Worm (Caenorhabditis elegans) whole organism, midembryonic: Measurements from ENCODE around the gene T12G3.2.

Source experiments
- T22C8.4 ChIP-seq: fragments of 200-800 bp; sonication (Bioruptor generic); IDR thresholded peaks from 2 replicates; pipeline ENCODE4 v1.3.6; 2022; ENCODE audit warnings: missing genetic modification characterization, missing compliant biosample characterization
- cog-1 ChIP-seq: sonication (generic microtip); optimal IDR thresholded peaks from 2 replicates; lab custom pipeline; 2016; ENCODE audit warnings: missing genetic modification characterization, missing compliant biosample characterization
- flt-1 ChIP-seq: fragments of 200-800 bp; sonication (Bioruptor generic); IDR thresholded peaks from 2 replicates; pipeline ENCODE4 v1.3.6; 2022; ENCODE audit warnings: missing genetic modification characterization, missing compliant biosample characterization
- klf-2 ChIP-seq: fragments of 200-800 bp; sonication (Bioruptor generic); conservative IDR thresholded peaks from 2 replicates; pipeline ENCODE4 v1.3.6; 2022; ENCODE audit warnings: missing genetic modification reagents, missing genetic modification characterization, missing compliant biosample characterization
- med-1 ChIP-seq: sonication (generic microtip); optimal IDR thresholded peaks from 2 replicates; lab custom pipeline; 2017; ENCODE audit warnings: missing genetic modification characterization, mild to moderate bottlenecking, missing compliant biosample characterization, antibody characterized with exemption, missing genetic modification reagents; ENCODE audit not compliant: insufficient read depth
- ref-1 ChIP-seq: fragments of 200-800 bp; sonication (Bioruptor generic); conservative IDR thresholded peaks from 2 replicates; pipeline ENCODE4 v1.3.6; 2022; ENCODE audit warnings: missing genetic modification reagents, missing genetic modification characterization, missing compliant biosample characterization
- tab-1 ChIP-seq: fragments of 200-800 bp; sonication (Bioruptor generic); IDR thresholded peaks from 2 replicates; pipeline ENCODE4 v1.3.6; 2022; ENCODE audit warnings: missing genetic modification characterization, missing compliant biosample characterization
- ztf-23 ChIP-seq: fragments of 200-800 bp; sonication (Bioruptor generic); IDR thresholded peaks from 2 replicates; pipeline ENCODE4 v1.3.6; 2022; ENCODE audit warnings: missing genetic modification reagents, missing genetic modification characterization, missing compliant biosample characterization
- ztf-29 ChIP-seq: fragments of 200-800 bp; sonication (Bioruptor generic); IDR thresholded peaks from 2 replicates; pipeline ENCODE4 v1.3.6; 2022; ENCODE audit warnings: missing genetic modification reagents, missing genetic modification characterization, missing compliant biosample characterization

T12G3.2 gene

ce11 chrIV:12046524-12047203, at the start of gene T12G3.2:
T12G3.2 (minus strand) TSS chrIV:12046967.
- TF ChIP-seq klf-2 (GFP tag; lab: Robert Waterston, UW), result no peak
- no peak for TF ChIP-seq T22C8.4 (GFP tag; lab: Robert Waterston, UW)
- TF ChIP-seq med-1 (GFP tag; lab: Kevin White, UChicago), result no peak

ce11 chrIV:12096479-12096878, 49.7 kb upstream of the T12G3.2 start, which contains the start of gene mon-2:
mon-2 (plus strand) TSS chrIV:12096779.
- no peak for TF ChIP-seq tab-1 (GFP tag; lab: Robert Waterston, UW)
- TF ChIP-seq flt-1 (GFP tag; lab: Robert Waterston, UW), result no peak
- TF ChIP-seq klf-2 (GFP tag; lab: Robert Waterston, UW), result no peak
- no peak for TF ChIP-seq cog-1 (tag; lab: Kevin White, UChicago)
- no peak for TF ChIP-seq ztf-29
- no peak for TF ChIP-seq ztf-23
- no peak for TF ChIP-seq ref-1
- no peak for TF ChIP-seq med-1 (GFP tag; lab: Kevin White, UChicago)
- TF ChIP-seq T22C8.4 (GFP tag; lab: Robert Waterston, UW), result no peak

ce11 chrIV:12093819-12094218, 47.1 kb upstream of the T12G3.2 start, which contains the start of gene F11A10.5:
F11A10.5 (plus strand) TSS chrIV:12094119.
- peak; percentile 55; the same call in 1 of the 2 replicates for TF ChIP-seq T22C8.4 (GFP tag; lab: Robert Waterston, UW)
- no peak for TF ChIP-seq flt-1 (GFP tag; lab: Robert Waterston, UW)
- TF ChIP-seq cog-1 (tag; lab: Kevin White, UChicago), result no peak

- TF ChIP-seq klf-2 (GFP tag; lab: Robert Waterston, UW) (no peak), ztf-29 (no peak), tab-1 (GFP tag; lab: Robert Waterston, UW) (no peak), T22C8.4 (GFP tag; lab: Robert Waterston, UW) (no peak), med-1 (GFP tag; lab: Kevin White, UChicago) (no peak), flt-1 (GFP tag; lab: Robert Waterston, UW) (no peak), ref-1 (no peak), cog-1 (tag; lab: Kevin White, UChicago) (no peak), ztf-23 (no peak)
Measured at ce11 chrIV:12093384-12093783, 46.6 kb upstream of the T12G3.2 start, which contains the start of gene cpsf-4. cpsf-4 (minus strand) TSS chrIV:12093445.

- TF ChIP-seq flt-1 (GFP tag; lab: Robert Waterston, UW) (no peak), klf-2 (GFP tag; lab: Robert Waterston, UW) (no peak), ztf-29 (no peak), ztf-23 (no peak), T22C8.4 (GFP tag; lab: Robert Waterston, UW) (no peak), tab-1 (GFP tag; lab: Robert Waterston, UW) (no peak), med-1 (GFP tag; lab: Kevin White, UChicago) (no peak), cog-1 (tag; lab: Kevin White, UChicago) (no peak), ref-1 (no peak)
Measured at ce11 chrIV:12092113-12092512, 45.3 kb upstream of the T12G3.2 start, which contains the start of gene mig-32. mig-32 (minus strand) TSS chrIV:12092213.

- TF ChIP-seq T22C8.4 (GFP tag; lab: Robert Waterston, UW) (no peak), flt-1 (GFP tag; lab: Robert Waterston, UW) (no peak), klf-2 (GFP tag; lab: Robert Waterston, UW) (no peak), ref-1 (no peak), ztf-29 (no peak), cog-1 (tag; lab: Kevin White, UChicago) (no peak), ztf-23 (no peak), tab-1 (GFP tag; lab: Robert Waterston, UW) (no peak), med-1 (GFP tag; lab: Kevin White, UChicago) (no peak)
Measured at ce11 chrIV:12089551-12089950, 42.8 kb upstream of the T12G3.2 start, which contains the start of gene F11A10.6. F11A10.6 (minus strand) TSS chrIV:12089651.

ce11 chrIV:12088898-12089297, 42.1 kb upstream of the T12G3.2 start:
- TF ChIP-seq tab-1 (GFP tag; lab: Robert Waterston, UW), result no peak
- no peak for TF ChIP-seq cog-1 (tag; lab: Kevin White, UChicago)
- TF ChIP-seq med-1 (GFP tag; lab: Kevin White, UChicago), result no peak
- TF ChIP-seq ref-1, result no peak
- no peak for TF ChIP-seq klf-2 (GFP tag; lab: Robert Waterston, UW)
- no peak for TF ChIP-seq flt-1 (GFP tag; lab: Robert Waterston, UW)
- no peak for TF ChIP-seq ztf-23
- TF ChIP-seq T22C8.4 (GFP tag; lab: Robert Waterston, UW), result no peak
- TF ChIP-seq ztf-29, result no peak

ce11 chrIV:12086498-12086897, 39.7 kb upstream of the T12G3.2 start:
- peak; percentile 56; the same call in 1 of the 2 replicates for TF ChIP-seq ref-1
- TF ChIP-seq cog-1 (tag; lab: Kevin White, UChicago), result peak; percentile 37
- peak; percentile 57; the same call in 1 of the 2 replicates for TF ChIP-seq T22C8.4 (GFP tag; lab: Robert Waterston, UW)
- peak; percentile 50 for TF ChIP-seq med-1 (GFP tag; lab: Kevin White, UChicago)
- peak; percentile 84 for TF ChIP-seq tab-1 (GFP tag; lab: Robert Waterston, UW)
- TF ChIP-seq ztf-23, result peak; percentile 77
- peak; percentile 15; the same call in 1 of the 2 replicates for TF ChIP-seq klf-2 (GFP tag; lab: Robert Waterston, UW)
- peak; percentile 78 for TF ChIP-seq flt-1 (GFP tag; lab: Robert Waterston, UW)
- peak; percentile 67 for TF ChIP-seq ztf-29

- TF ChIP-seq ztf-29 (no peak), ref-1 (no peak), cog-1 (tag; lab: Kevin White, UChicago) (no peak), flt-1 (GFP tag; lab: Robert Waterston, UW) (no peak), T22C8.4 (GFP tag; lab: Robert Waterston, UW) (no peak), med-1 (GFP tag; lab: Kevin White, UChicago) (no peak), tab-1 (GFP tag; lab: Robert Waterston, UW) (no peak), ztf-23 (no peak), klf-2 (GFP tag; lab: Robert Waterston, UW) (no peak)
Measured at ce11 chrIV:12085120-12085519, 38.4 kb upstream of the T12G3.2 start, which contains the start of gene rbm-34. rbm-34 (plus strand) TSS chrIV:12085420.
